Worm (Caenorhabditis elegans): ENCODE results near the gene F53F4.11.

DNA sequence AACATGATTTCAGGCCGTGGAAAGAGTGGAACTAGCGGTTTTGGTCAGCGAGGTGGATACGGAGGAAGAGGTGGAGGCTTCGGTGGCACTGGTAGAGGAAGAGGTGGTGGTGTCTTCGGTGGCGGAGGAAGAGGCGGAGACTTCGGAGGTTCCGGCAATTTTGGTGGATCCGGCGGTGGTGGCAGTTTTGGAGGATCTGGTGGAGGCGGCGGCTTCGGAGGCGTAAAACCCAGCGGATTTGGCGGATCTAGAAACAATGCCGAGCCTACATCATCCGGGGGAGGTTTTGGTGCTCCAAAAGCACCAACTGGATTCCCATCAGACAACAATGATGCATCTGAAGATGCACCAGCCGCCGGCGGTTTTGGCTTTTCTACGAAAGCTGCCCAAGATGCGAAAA lies 44.0 kb upstream of the F53F4.11 start:
- TF ChIP-seq mdl-1 (tag; optimal IDR thresholded peaks at IDR 0.05) (no peak), lin-11 (tag; optimal IDR thresholded peaks at IDR 0.05) (no peak)
